Fruit fly (Drosophila melanogaster) whole organism, embryonic: ENCODE data around the gene ovm.
A peak's percentile ranks its signal among the peaks of the same experiment; 100 is the strongest.

Experiments
- BtbVII ChIP-seq: fragments of 200-800 bp; sonication (Bioruptor generic); optimal IDR thresholded peaks from 3 replicates; lab custom pipeline; 2017; ENCODE audit warnings: missing biosample characterization, mild to moderate bottlenecking, missing genetic modification characterization
- CG10147 ChIP-seq: fragments of 200-800 bp; sonication (Bioruptor generic); optimal IDR thresholded peaks from 2 replicates; lab custom pipeline; 2019; ENCODE audit warnings: missing biosample characterization, mild to moderate bottlenecking, missing genetic modification characterization, moderate library complexity
- CG12744 ChIP-seq: fragments of 200-800 bp; sonication (Bioruptor generic); optimal IDR thresholded peaks from 2 replicates; lab custom pipeline; 2016; ENCODE audit warnings: missing biosample characterization, missing genetic modification characterization
- CG13775 ChIP-seq: fragments of 200-800 bp; sonication (Bioruptor generic); optimal IDR thresholded peaks from 3 replicates; lab custom pipeline; 2017; ENCODE audit warnings: missing biosample characterization, mild to moderate bottlenecking, missing genetic modification characterization
- CG14050 ChIP-seq: fragments of 200-800 bp; sonication (Bioruptor generic); IDR thresholded peaks from 3 replicates; pipeline ENCODE4 v1.3.6; 2022; ENCODE audit warnings: missing biosample characterization, missing genetic modification characterization
- CG17568 ChIP-seq: fragments of 200-800 bp; sonication (Bioruptor generic); optimal IDR thresholded peaks from 2 replicates; lab custom pipeline; 2018; ENCODE audit warnings: missing biosample characterization, mild to moderate bottlenecking, missing genetic modification characterization, moderate library complexity
- CG17829 ChIP-seq: fragments of 200-800 bp; optimal IDR thresholded peaks from 2 replicates; lab custom pipeline; 2019; ENCODE audit warnings: missing biosample characterization, mild to moderate bottlenecking, missing genetic modification characterization, moderate library complexity
- CG18599 ChIP-seq: fragments of 200-800 bp; sonication (Bioruptor generic); optimal IDR thresholded peaks from 3 replicates; lab custom pipeline; 2017; ENCODE audit warnings: missing biosample characterization, missing genetic modification characterization, mild to moderate bottlenecking, moderate library complexity, missing genetic modification reagents
- CG18619 ChIP-seq: fragments of 200-800 bp; sonication (Bioruptor generic); optimal IDR thresholded peaks from 3 replicates; lab custom pipeline; 2017; ENCODE audit warnings: missing biosample characterization, mild to moderate bottlenecking, missing genetic modification characterization
- CG2116 ChIP-seq: fragments of 200-800 bp; sonication (Bioruptor generic); optimal IDR thresholded peaks from 3 replicates; lab custom pipeline; 2018; ENCODE audit warnings: missing biosample characterization, mild to moderate bottlenecking, missing genetic modification characterization
- CG31388 ChIP-seq: fragments of 200-800 bp; sonication (Bioruptor generic); optimal IDR thresholded peaks from 2 replicates; lab custom pipeline; 2016; ENCODE audit warnings: missing biosample characterization, missing genetic modification characterization
- CG34224 ChIP-seq: fragments of 200-800 bp; sonication (Bioruptor generic); IDR thresholded peaks from 3 replicates; pipeline ENCODE4 v1.3.6; 2022; ENCODE audit warnings: missing biosample characterization, missing genetic modification characterization; ENCODE audit not compliant: partially characterized antibody
- CG3995 ChIP-seq: fragments of 200-800 bp; sonication (Bioruptor generic); optimal IDR thresholded peaks from 3 replicates; lab custom pipeline; 2016; ENCODE audit warnings: missing biosample characterization, missing genetic modification characterization
- CG42726 ChIP-seq: fragments of 200-800 bp; sonication (Bioruptor generic); IDR thresholded peaks from 2 replicates; pipeline ENCODE4 v1.3.6; 2022; ENCODE audit warnings: missing biosample characterization, missing genetic modification characterization; ENCODE audit not compliant: partially characterized antibody
- CG9932 ChIP-seq: fragments of 200-800 bp; sonication (Bioruptor generic); IDR thresholded peaks from 2 replicates; pipeline ENCODE4 v1.3.6; 2022; ENCODE audit warnings: missing biosample characterization, missing genetic modification characterization
- Doc3 ChIP-seq: fragments of 200-800 bp; sonication (Bioruptor generic); IDR thresholded peaks from 3 replicates; pipeline ENCODE4 v1.3.6; 2022; ENCODE audit warnings: missing biosample characterization, missing genetic modification characterization; ENCODE audit not compliant: partially characterized antibody
- Hr78 ChIP-seq, 2 experiments: fragments of 200-800 bp in 1 of 2; fragments of >200 bp in 1 of 2; sonication (Bioruptor generic) in 1 of 2; optimal IDR thresholded peaks; 2 replicates each; lab custom pipeline; 2017 to 2019; ENCODE audit warnings: missing biosample characterization in 2 of 2, missing genetic modification characterization in 2 of 2, mild to moderate bottlenecking in 1 of 2, moderate library complexity in 1 of 2
- Jarid2 ChIP-seq: fragments of 200-800 bp; sonication (Bioruptor generic); optimal IDR thresholded peaks from 3 replicates; lab custom pipeline; 2017; ENCODE audit warnings: mild to moderate bottlenecking, missing biosample characterization, missing genetic modification reagents, missing genetic modification characterization
- Lim3 ChIP-seq: fragments of 200-800 bp; sonication (Bioruptor generic); IDR thresholded peaks from 2 replicates; pipeline ENCODE4 v1.3.6; 2022; ENCODE audit warnings: missing biosample characterization, missing genetic modification characterization
- Med ChIP-seq: fragments of 200-800 bp; sonication (Bioruptor generic); peaks from one replicate; lab custom pipeline; 2016; ENCODE audit warnings: missing biosample characterization, missing genetic modification characterization, mild to moderate bottlenecking, inconsistent platforms, moderate library complexity
- Nf-YB ChIP-seq: fragments of 200-800 bp; sonication (Bioruptor generic); optimal IDR thresholded peaks from 3 replicates; lab custom pipeline; 2019; ENCODE audit warnings: missing biosample characterization, mild to moderate bottlenecking, missing genetic modification characterization, moderate library complexity
- PHDP ChIP-seq: fragments of 200-800 bp; sonication (Bioruptor generic); optimal IDR thresholded peaks from 3 replicates; lab custom pipeline; 2018; ENCODE audit warnings: missing biosample characterization, mild to moderate bottlenecking, missing genetic modification characterization, moderate library complexity
- Pdp1 ChIP-seq, 2 experiments: fragments of 200-800 bp; sonication (Bioruptor generic); optimal IDR thresholded peaks; 3 replicates each; lab custom pipeline; 2016; ENCODE audit warnings: missing biosample characterization in 2 of 2, missing genetic modification characterization in 2 of 2, mild to moderate bottlenecking in 1 of 2, moderate library complexity in 1 of 2
- Scr ChIP-seq: fragments of 200-800 bp; sonication (Bioruptor generic); IDR thresholded peaks from 2 replicates; pipeline ENCODE4 v1.3.6; 2022; ENCODE audit warnings: missing biosample characterization, missing genetic modification characterization; ENCODE audit not compliant: partially characterized antibody
- Usf ChIP-seq: fragments of 200-800 bp; sonication (Bioruptor generic); optimal IDR thresholded peaks from 2 replicates; lab custom pipeline; 2017; ENCODE audit warnings: missing genotype, missing biosample characterization, missing genetic modification characterization
- az2 ChIP-seq: fragments of 200-800 bp; sonication (Bioruptor generic); optimal IDR thresholded peaks from 3 replicates; lab custom pipeline; 2016; ENCODE audit warnings: missing biosample characterization, missing genetic modification characterization
- bowl ChIP-seq: fragments of 200-800 bp; sonication (Bioruptor generic); IDR thresholded peaks from 2 replicates; pipeline ENCODE4 v1.3.6; 2022; ENCODE audit warnings: missing biosample characterization, missing genetic modification characterization
- chn ChIP-seq: fragments of 200-800 bp; sonication (Bioruptor generic); optimal IDR thresholded peaks from 2 replicates; lab custom pipeline; 2016; ENCODE audit warnings: missing biosample characterization, missing genetic modification characterization
- cwo ChIP-seq: fragments of 200-800 bp; sonication (Bioruptor generic); optimal IDR thresholded peaks from 3 replicates; lab custom pipeline; 2017; ENCODE audit warnings: missing biosample characterization, missing genetic modification characterization, mild to moderate bottlenecking, moderate library complexity, missing genetic modification reagents
- da ChIP-seq: fragments of 200-800 bp; sonication (Bioruptor generic); optimal IDR thresholded peaks from 2 replicates; lab custom pipeline; 2016; ENCODE audit warnings: missing biosample characterization, missing genetic modification characterization
- disco-r ChIP-seq: fragments of 200-800 bp; sonication (Bioruptor generic); optimal IDR thresholded peaks from 2 replicates; lab custom pipeline; 2016; ENCODE audit warnings: missing biosample characterization, missing genetic modification characterization
- dm ChIP-seq: fragments of 200-800 bp; sonication (Bioruptor generic); optimal IDR thresholded peaks from 3 replicates; lab custom pipeline; 2016; ENCODE audit warnings: missing biosample characterization, missing genetic modification characterization
- dmrt99B ChIP-seq: fragments of 200-800 bp; sonication (Bioruptor generic); optimal IDR thresholded peaks from 2 replicates; lab custom pipeline; 2018; ENCODE audit warnings: missing biosample characterization, mild to moderate bottlenecking, missing genetic modification characterization, moderate library complexity
- gem ChIP-seq: fragments of 200-800 bp; sonication (Bioruptor generic); optimal IDR thresholded peaks from 2 replicates; lab custom pipeline; 2019; ENCODE audit warnings: missing biosample characterization, mild to moderate bottlenecking, missing genetic modification characterization, moderate library complexity
- h ChIP-seq: fragments of >200 bp; optimal IDR thresholded peaks from 2 replicates; lab custom pipeline; 2017
- hkb ChIP-seq, 2 experiments: fragments of 200-800 bp in 1 of 2; fragments of >200 bp in 1 of 2; sonication (Bioruptor generic) in 1 of 2; IDR thresholded peaks in 1 of 2; optimal IDR thresholded peaks in 1 of 2; 2 replicates each; pipeline versions ENCODE4 v1.3.6 to Lab custom; 2017 to 2022; ENCODE audit warnings: missing biosample characterization in 1 of 2, missing genetic modification characterization in 1 of 2
- kah ChIP-seq: fragments of 200-800 bp; sonication (Bioruptor generic); optimal IDR thresholded peaks from 2 replicates; lab custom pipeline; 2018; ENCODE audit warnings: missing biosample characterization, mild to moderate bottlenecking, missing genetic modification characterization
- mld ChIP-seq: fragments of 200-800 bp; sonication (Bioruptor generic); IDR thresholded peaks from 3 replicates; pipeline ENCODE4 v1.3.6; 2022; ENCODE audit warnings: missing biosample characterization, missing genetic modification characterization; ENCODE audit not compliant: partially characterized antibody
- nerfin-2 ChIP-seq: fragments of 200-800 bp; sonication (Bioruptor generic); IDR thresholded peaks from 2 replicates; pipeline ENCODE4 v1.3.6; 2022; ENCODE audit warnings: missing biosample characterization, missing genetic modification characterization; ENCODE audit not compliant: partially characterized antibody
- phol ChIP-seq: fragments of 200-800 bp; sonication (Bioruptor generic); optimal IDR thresholded peaks from 3 replicates; lab custom pipeline; 2018; ENCODE audit warnings: missing biosample characterization, mild to moderate bottlenecking, missing genetic modification characterization, moderate library complexity
- ro ChIP-seq: fragments of 200-800 bp; sonication (Bioruptor generic); IDR thresholded peaks from 2 replicates; pipeline ENCODE4 v1.3.6; 2022; ENCODE audit warnings: missing biosample characterization, missing genetic modification characterization
- so ChIP-seq: fragments of 200-800 bp; sonication (Bioruptor generic); IDR thresholded peaks from 3 replicates; pipeline ENCODE4 v1.3.6; 2022; ENCODE audit warnings: missing biosample characterization, missing genetic modification characterization
- stc ChIP-seq: fragments of 200-800 bp; sonication (Bioruptor generic); IDR thresholded peaks from 2 replicates; pipeline ENCODE4 v1.3.6; 2022; ENCODE audit warnings: missing biosample characterization, missing genetic modification characterization
- tin ChIP-seq: fragments of 200-800 bp; sonication (Bioruptor generic); optimal IDR thresholded peaks from 3 replicates; lab custom pipeline; 2016; ENCODE audit warnings: missing biosample characterization, missing genetic modification characterization
- tna ChIP-seq: fragments of 200-800 bp; sonication (Bioruptor generic); IDR thresholded peaks from 2 replicates; pipeline ENCODE4 v1.3.6; 2022; ENCODE audit warnings: missing biosample characterization, missing genetic modification characterization; ENCODE audit not compliant: partially characterized antibody
- unc-4 ChIP-seq: fragments of 200-800 bp; sonication (Bioruptor generic); IDR thresholded peaks from 2 replicates; pipeline ENCODE4 v1.3.6; 2022; ENCODE audit warnings: missing biosample characterization, missing genetic modification characterization; ENCODE audit not compliant: partially characterized antibody
- vfl ChIP-seq: fragments of 200-800 bp; sonication (Bioruptor generic); optimal IDR thresholded peaks from 2 replicates; lab custom pipeline; 2016; ENCODE audit warnings: missing biosample characterization, missing genetic modification characterization
- vvl ChIP-seq: fragments of 200-800 bp; sonication (Bioruptor generic); IDR thresholded peaks from 2 replicates; pipeline ENCODE4 v1.3.6; 2022; ENCODE audit warnings: missing biosample characterization, missing genetic modification characterization
- wor ChIP-seq: fragments of 200-800 bp; sonication (Bioruptor generic); IDR thresholded peaks from 2 replicates; pipeline ENCODE4 v1.3.6; 2022; ENCODE audit warnings: missing biosample characterization, missing genetic modification characterization

Gene ovm

DNA sequence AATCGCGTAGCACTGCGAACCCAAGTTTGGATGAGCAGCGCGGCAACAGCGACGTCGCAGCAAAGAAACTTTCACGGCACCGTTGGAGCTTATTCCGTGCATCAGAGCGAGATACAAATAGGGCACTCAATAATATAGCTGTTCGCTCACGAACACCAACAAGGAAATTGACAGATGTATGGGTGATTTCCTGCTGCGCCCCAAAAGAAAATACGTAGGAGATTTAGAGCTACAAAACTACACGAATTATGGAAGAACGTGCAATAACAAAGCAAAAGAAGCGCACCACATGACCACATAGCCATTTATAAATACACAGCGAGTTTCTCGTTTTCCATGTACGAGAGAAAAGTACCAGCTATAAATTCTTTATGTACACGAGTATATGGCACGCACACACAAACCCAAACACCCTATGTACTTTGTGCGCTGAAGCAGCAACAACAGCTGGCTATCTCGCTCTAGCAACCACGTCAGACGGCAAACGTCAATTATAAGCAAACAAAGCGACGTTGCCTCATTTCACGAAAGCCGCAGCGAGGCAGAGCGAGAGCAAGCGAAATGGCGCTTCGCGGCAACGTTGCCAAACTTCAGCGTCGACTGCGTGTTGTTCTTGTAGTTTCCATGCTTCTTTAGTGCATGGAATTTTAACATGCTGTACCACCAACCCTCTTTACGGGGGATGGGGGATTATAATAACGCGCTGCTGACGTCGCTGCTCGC lies 20.8 kb upstream of the ovm start (continued):
- no peak for TF ChIP-seq Doc3 (GFP tag; lab: Robert Waterston, UW)
- peak in 1 of 2 experiments; percentile 77 for TF ChIP-seq Pdp1 (GFP tag; optimal IDR thresholded peaks at IDR 0.05; lab: Kevin White, UChicago)
- TF ChIP-seq h (lab: Kevin White, UChicago): no peak
- no peak for TF ChIP-seq Lim3 (GFP tag; lab: Robert Waterston, UW)
- TF ChIP-seq CG2116 (GFP tag; lab: Kevin White, UChicago): peak; percentile 15
- TF ChIP-seq CG3995: no peak
- no peak for TF ChIP-seq nerfin-2 (GFP tag; lab: Robert Waterston, UW)
- no peak for TF ChIP-seq Jarid2
- TF ChIP-seq CG42726 (GFP tag; lab: Robert Waterston, UW): no peak
- no peak for TF ChIP-seq gem (tag; lab: Kevin White, UChicago)
- TF ChIP-seq Scr (GFP tag; lab: Robert Waterston, UW): no peak
- TF ChIP-seq hkb (optimal IDR thresholded peaks at IDR 0.05; lab: Kevin White, UChicago): no peak
- TF ChIP-seq hkb (GFP tag; IDR thresholded peaks at IDR 0.05; lab: Robert Waterston, UW): no peak
- TF ChIP-seq da (GFP tag; lab: Kevin White, UChicago): no peak
- TF ChIP-seq Usf (GFP tag; lab: Kevin White, UChicago): no peak
- no peak for TF ChIP-seq ro (GFP tag; lab: Robert Waterston, UW)
- no peak for TF ChIP-seq mld
- TF ChIP-seq wor (GFP tag; lab: Robert Waterston, UW): no peak
- no peak for TF ChIP-seq dm
- no peak for TF ChIP-seq CG13775 (GFP tag; lab: Kevin White, UChicago)
- TF ChIP-seq Nf-YB (GFP tag; lab: Kevin White, UChicago): peak; percentile 40
- no peak for TF ChIP-seq CG31388 (GFP tag; lab: Kevin White, UChicago)
- TF ChIP-seq CG14050 (GFP tag; lab: Robert Waterston, UW): no peak
- no peak for TF ChIP-seq CG9932
- no peak for TF ChIP-seq CG34224 (GFP tag; lab: Robert Waterston, UW)
- peak; percentile 0 for TF ChIP-seq cwo (GFP tag; lab: Kevin White, UChicago)
- no peak for TF ChIP-seq bowl (GFP tag; lab: Robert Waterston, UW)
- TF ChIP-seq Hr78 (GFP tag; optimal IDR thresholded peaks at IDR 0.05; lab: Kevin White, UChicago): no peak
- no peak for TF ChIP-seq tna (GFP tag; lab: Robert Waterston, UW)
- TF ChIP-seq PHDP (tag; lab: Kevin White, UChicago): peak; percentile 8
- no peak for TF ChIP-seq dmrt99B (tag; lab: Kevin White, UChicago)
- TF ChIP-seq stc (GFP tag; lab: Robert Waterston, UW): no peak
- TF ChIP-seq CG17829 (tag; lab: Kevin White, UChicago): no peak
- TF ChIP-seq so: no peak
- no peak for TF ChIP-seq disco-r (GFP tag; lab: Kevin White, UChicago)
- peak; percentile 76 for TF ChIP-seq Med (GFP tag; lab: Kevin White, UChicago)
- no peak for TF ChIP-seq unc-4
- no peak for TF ChIP-seq vvl (GFP tag; lab: Robert Waterston, UW)
- TF ChIP-seq BtbVII: peak; percentile 52
- no peak for TF ChIP-seq chn
- TF ChIP-seq CG12744 (GFP tag; lab: Kevin White, UChicago): no peak
- TF ChIP-seq CG17568 (GFP tag; lab: Kevin White, UChicago): no peak
- TF ChIP-seq az2 (GFP tag; lab: Kevin White, UChicago): no peak
- peak; percentile 8 for TF ChIP-seq kah (GFP tag; lab: Kevin White, UChicago)
- peak; percentile 51 for TF ChIP-seq CG18619 (GFP tag; lab: Kevin White, UChicago)
- TF ChIP-seq CG18599 (GFP tag; lab: Kevin White, UChicago): peak; percentile 64
- TF ChIP-seq vfl: no peak
- TF ChIP-seq CG10147 (GFP tag; lab: Kevin White, UChicago): peak; percentile 26
- no peak for TF ChIP-seq tin
- no peak for TF ChIP-seq phol
